Fruit fly (Drosophila melanogaster) whole organism, embryonic: ENCODE results near the gene CG32983.

Experiments used
- Abd-B ChIP-seq: fragments of 200-800 bp; sonication (Bioruptor generic); optimal IDR thresholded peaks from 2 replicates; lab custom pipeline; 2018; ENCODE audit warnings: missing biosample characterization, mild to moderate bottlenecking, missing genetic modification characterization, moderate library complexity
- Asciz ChIP-seq: fragments of 200-800 bp; sonication (Bioruptor generic); optimal IDR thresholded peaks from 2 replicates; lab custom pipeline; 2017; ENCODE audit warnings: missing biosample characterization, mild to moderate bottlenecking, missing genetic modification characterization, missing genetic modification reagents
- BEAF-32 ChIP-seq: fragments of 200-800 bp; sonication (Bioruptor generic); optimal IDR thresholded peaks from 3 replicates; lab custom pipeline; 2017; ENCODE audit warnings: missing biosample characterization, missing genetic modification characterization, mild to moderate bottlenecking, moderate library complexity, missing genetic modification reagents
- Bgb ChIP-seq: fragments of 200-800 bp; sonication (Bioruptor generic); IDR thresholded peaks from 2 replicates; pipeline ENCODE4 v1.3.6; 2022; ENCODE audit warnings: missing biosample characterization, missing genetic modification characterization; ENCODE audit not compliant: partially characterized antibody
- Bteb2 ChIP-seq: fragments of 200-800 bp; sonication (Bioruptor generic); optimal IDR thresholded peaks from 2 replicates; lab custom pipeline; 2016; ENCODE audit warnings: missing biosample characterization, missing genetic modification characterization
- CG13424 ChIP-seq: fragments of 200-800 bp; sonication (Bioruptor generic); optimal IDR thresholded peaks from 2 replicates; lab custom pipeline; 2019; ENCODE audit warnings: missing biosample characterization, mild to moderate bottlenecking, missing genetic modification characterization, moderate library complexity
- CG14860 ChIP-seq: fragments of 200-800 bp; sonication (Bioruptor generic); IDR thresholded peaks from 3 replicates; pipeline ENCODE4 v1.3.6; 2022; ENCODE audit warnings: missing biosample characterization, missing genetic modification characterization; ENCODE audit not compliant: partially characterized antibody
- CG15011 ChIP-seq: fragments of 200-800 bp; sonication (Bioruptor generic); optimal IDR thresholded peaks from 3 replicates; lab custom pipeline; 2018; ENCODE audit warnings: missing biosample characterization, mild to moderate bottlenecking, missing genetic modification characterization
- CG15696 ChIP-seq: fragments of 200-800 bp; sonication (Bioruptor generic); optimal IDR thresholded peaks from 2 replicates; lab custom pipeline; 2019; ENCODE audit warnings: missing biosample characterization, mild to moderate bottlenecking, missing genetic modification characterization, moderate library complexity
- CG16863 ChIP-seq: fragments of 200-800 bp; sonication (Bioruptor generic); optimal IDR thresholded peaks from 3 replicates; lab custom pipeline; 2016; ENCODE audit warnings: missing biosample characterization, missing genetic modification characterization
- CG17186 ChIP-seq: fragments of 200-800 bp; sonication (Bioruptor generic); optimal IDR thresholded peaks from 3 replicates; lab custom pipeline; 2017; ENCODE audit warnings: missing biosample characterization, missing genetic modification reagents, missing genetic modification characterization
- CG17912 ChIP-seq: fragments of 200-800 bp; sonication (Bioruptor generic); optimal IDR thresholded peaks from 2 replicates; lab custom pipeline; 2018; ENCODE audit warnings: missing biosample characterization, mild to moderate bottlenecking, missing genetic modification characterization
- CG31224 ChIP-seq: fragments of 200-800 bp; sonication (Bioruptor generic); IDR thresholded peaks from 2 replicates; pipeline ENCODE4 v1.3.6; 2022; ENCODE audit warnings: missing biosample characterization, missing genetic modification characterization
- CG31388 ChIP-seq: fragments of 200-800 bp; sonication (Bioruptor generic); optimal IDR thresholded peaks from 2 replicates; lab custom pipeline; 2016; ENCODE audit warnings: missing biosample characterization, missing genetic modification characterization
- CG31441 ChIP-seq: fragments of 200-800 bp; sonication (Bioruptor generic); IDR thresholded peaks from 2 replicates; pipeline ENCODE4 v1.3.6; 2022; ENCODE audit warnings: missing biosample characterization, missing genetic modification characterization
- CG33213 ChIP-seq: fragments of 200-800 bp; sonication (Bioruptor generic); optimal IDR thresholded peaks from 3 replicates; lab custom pipeline; 2016; ENCODE audit warnings: missing biosample characterization, missing genetic modification characterization
- CG34224 ChIP-seq: fragments of 200-800 bp; sonication (Bioruptor generic); IDR thresholded peaks from 3 replicates; pipeline ENCODE4 v1.3.6; 2022; ENCODE audit warnings: missing biosample characterization, missing genetic modification characterization; ENCODE audit not compliant: partially characterized antibody
- CG43689 ChIP-seq: fragments of 200-800 bp; sonication (Bioruptor generic); IDR thresholded peaks from 2 replicates; pipeline ENCODE4 v1.3.6; 2022; ENCODE audit warnings: missing biosample characterization, missing genetic modification characterization
- CG7745 ChIP-seq: fragments of 200-800 bp; sonication (Bioruptor generic); optimal IDR thresholded peaks from 2 replicates; lab custom pipeline; 2018; ENCODE audit warnings: missing biosample characterization, mild to moderate bottlenecking, missing genetic modification characterization, moderate library complexity
- CG8281 ChIP-seq: fragments of 200-800 bp; sonication (Bioruptor generic); optimal IDR thresholded peaks from 2 replicates; lab custom pipeline; 2018; ENCODE audit warnings: missing biosample characterization, mild to moderate bottlenecking, missing genetic modification characterization, moderate library complexity
- CG9437 ChIP-seq: fragments of 200-800 bp; sonication (Bioruptor generic); optimal IDR thresholded peaks from 2 replicates; lab custom pipeline; 2018; ENCODE audit warnings: missing biosample characterization, mild to moderate bottlenecking, missing genetic modification characterization
- CoRest ChIP-seq: fragments of 200-800 bp; sonication (Bioruptor generic); optimal IDR thresholded peaks from 3 replicates; lab custom pipeline; 2018; ENCODE audit warnings: missing biosample characterization, mild to moderate bottlenecking, missing genetic modification characterization, moderate library complexity
- D19A ChIP-seq: fragments of 200-800 bp; optimal IDR thresholded peaks from 3 replicates; lab custom pipeline; 2019; ENCODE audit warnings: missing biosample characterization, mild to moderate bottlenecking, missing genetic modification characterization, moderate library complexity
- Gsc ChIP-seq: fragments of 200-800 bp; sonication (Bioruptor generic); IDR thresholded peaks from 2 replicates; pipeline ENCODE4 v1.3.6; 2022; ENCODE audit warnings: missing biosample characterization, missing genetic modification characterization
- Hey ChIP-seq: fragments of 200-800 bp; sonication (Bioruptor generic); optimal IDR thresholded peaks from 3 replicates; lab custom pipeline; 2018; ENCODE audit warnings: missing biosample characterization, mild to moderate bottlenecking, missing genetic modification characterization
- Hr51 ChIP-seq, 2 experiments: fragments of 200-800 bp; sonication (Bioruptor generic); optimal IDR thresholded peaks; 2 replicates in 1 of 2; 3 replicates in 1 of 2; lab custom pipeline; 2016 to 2018; ENCODE audit warnings: missing biosample characterization in 2 of 2, missing genetic modification characterization in 2 of 2, mild to moderate bottlenecking in 1 of 2, moderate library complexity in 1 of 2
- Hr78 ChIP-seq, 2 experiments: fragments of 200-800 bp in 1 of 2; fragments of >200 bp in 1 of 2; sonication (Bioruptor generic) in 1 of 2; optimal IDR thresholded peaks; 2 replicates each; lab custom pipeline; 2017 to 2019; ENCODE audit warnings: missing biosample characterization in 2 of 2, missing genetic modification characterization in 2 of 2, mild to moderate bottlenecking in 1 of 2, moderate library complexity in 1 of 2
- Lhr ChIP-seq: fragments of 200-800 bp; sonication (Bioruptor generic); optimal IDR thresholded peaks from 3 replicates; lab custom pipeline; 2017; ENCODE audit warnings: mild to moderate bottlenecking, missing biosample characterization, missing genetic modification reagents, missing genetic modification characterization
- Nf-YA ChIP-seq: fragments of 200-800 bp; sonication (Bioruptor generic); IDR thresholded peaks from 2 replicates; pipeline ENCODE4 v1.3.6; 2022; ENCODE audit warnings: missing biosample characterization, missing genetic modification characterization
- Pdp1 ChIP-seq, 2 experiments: fragments of 200-800 bp; sonication (Bioruptor generic); optimal IDR thresholded peaks; 3 replicates each; lab custom pipeline; 2016; ENCODE audit warnings: missing biosample characterization in 2 of 2, missing genetic modification characterization in 2 of 2, mild to moderate bottlenecking in 1 of 2, moderate library complexity in 1 of 2
- Rfx ChIP-seq: fragments of 200-800 bp; sonication (Bioruptor generic); IDR thresholded peaks from 2 replicates; pipeline ENCODE4 v1.3.6; 2022; ENCODE audit warnings: missing biosample characterization, missing genetic modification characterization
- Scr ChIP-seq: fragments of 200-800 bp; sonication (Bioruptor generic); IDR thresholded peaks from 2 replicates; pipeline ENCODE4 v1.3.6; 2022; ENCODE audit warnings: missing biosample characterization, missing genetic modification characterization; ENCODE audit not compliant: partially characterized antibody
- Sin3A ChIP-seq: fragments of >200 bp; optimal IDR thresholded peaks from 2 replicates; lab custom pipeline; 2018
- Spps ChIP-seq: fragments of 200-800 bp; sonication (Bioruptor generic); optimal IDR thresholded peaks from 2 replicates; lab custom pipeline; 2018; ENCODE audit warnings: missing biosample characterization, mild to moderate bottlenecking, missing genetic modification characterization
- TFAM ChIP-seq: fragments of 200-800 bp; sonication (Bioruptor generic); optimal IDR thresholded peaks from 2 replicates; lab custom pipeline; 2017; ENCODE audit warnings: missing biosample characterization, missing genetic modification characterization, inconsistent platforms
- Xrp1 ChIP-seq: fragments of 200-800 bp; sonication (Bioruptor generic); IDR thresholded peaks from 2 replicates; pipeline ENCODE4 v1.3.6; 2022; ENCODE audit warnings: missing biosample characterization, missing genetic modification characterization
- ci ChIP-seq: fragments of 200-800 bp; sonication (Bioruptor generic); IDR thresholded peaks from 3 replicates; pipeline ENCODE4 v1.3.6; 2022; ENCODE audit warnings: missing biosample characterization, missing genetic modification characterization
- dysf ChIP-seq: fragments of 200-800 bp; sonication (Bioruptor generic); IDR thresholded peaks from 3 replicates; pipeline ENCODE4 v1.3.6; 2022; ENCODE audit warnings: missing biosample characterization, missing genetic modification characterization
- fd64A ChIP-seq: fragments of 200-800 bp; sonication (Bioruptor generic); optimal IDR thresholded peaks from 3 replicates; lab custom pipeline; 2018; ENCODE audit warnings: missing biosample characterization, mild to moderate bottlenecking, missing genetic modification characterization
- fd96Cb ChIP-seq: fragments of 200-800 bp; sonication (Bioruptor generic); optimal IDR thresholded peaks from 2 replicates; lab custom pipeline; 2018; ENCODE audit warnings: missing biosample characterization, mild to moderate bottlenecking, missing genetic modification characterization, moderate library complexity
- gro ChIP-seq: fragments of 200-800 bp; sonication (Bioruptor generic); optimal IDR thresholded peaks from 2 replicates; lab custom pipeline; 2016; ENCODE audit warnings: missing biosample characterization, missing genetic modification characterization
- ken ChIP-seq: fragments of 200-800 bp; sonication (Bioruptor generic); IDR thresholded peaks from 3 replicates; pipeline ENCODE4 v1.3.6; 2022; ENCODE audit warnings: missing biosample characterization, missing genetic modification characterization
- lola ChIP-seq, 3 experiments: fragments of >200 bp in 2 of 3; fragments of 200-800 bp in 1 of 3; sonication (Bioruptor generic) in 1 of 3; optimal IDR thresholded peaks; 2 replicates each; lab custom pipeline; 2017 to 2019; ENCODE audit warnings: missing biosample characterization in 3 of 3, missing genetic modification characterization in 3 of 3, mild to moderate bottlenecking in 1 of 3, moderate library complexity in 1 of 3
- run ChIP-seq: fragments of 200-800 bp; sonication (Bioruptor generic); optimal IDR thresholded peaks from 3 replicates; lab custom pipeline; 2018; ENCODE audit warnings: missing biosample characterization, mild to moderate bottlenecking, missing genetic modification characterization
- tna ChIP-seq: fragments of 200-800 bp; sonication (Bioruptor generic); IDR thresholded peaks from 2 replicates; pipeline ENCODE4 v1.3.6; 2022; ENCODE audit warnings: missing biosample characterization, missing genetic modification characterization; ENCODE audit not compliant: partially characterized antibody
- trh ChIP-seq: fragments of 200-800 bp; sonication (Bioruptor generic); optimal IDR thresholded peaks from 2 replicates; lab custom pipeline; 2016; ENCODE audit warnings: missing biosample characterization, missing genetic modification characterization
- ttk ChIP-seq: fragments of 200-800 bp; sonication (Bioruptor generic); IDR thresholded peaks from 2 replicates; pipeline ENCODE4 v2.1.2; 2022; ENCODE audit warnings: missing biosample characterization, missing genetic modification characterization
- zf30C ChIP-seq: fragments of 200-800 bp; sonication (Bioruptor generic); optimal IDR thresholded peaks from 3 replicates; lab custom pipeline; 2018; ENCODE audit warnings: missing biosample characterization, mild to moderate bottlenecking, missing genetic modification characterization

CG32983 gene

dm6 chr2L:8834806-8835483 lies 30.7 kb upstream of the CG32983 start (continued):
- TF ChIP-seq CG31224 (GFP tag; lab: Robert Waterston, UW) (no peak), Bgb (GFP tag; lab: Robert Waterston, UW) (no peak), TFAM (GFP tag; lab: Kevin White, UChicago) (no peak), CG8281 (tag; lab: Kevin White, UChicago) (peak; percentile 99), dysf (peak; percentile 71), CG43689 (GFP tag; lab: Robert Waterston, UW) (peak; percentile 55; the same call in 1 of the 2 replicates), lola (GFP tag; optimal IDR thresholded peaks at IDR 0.05; lab: Kevin White, UChicago) (peak in 1 of 3 experiments; percentile 37), CG7745 (tag; lab: Kevin White, UChicago) (no peak), Rfx (GFP tag; lab: Robert Waterston, UW) (peak; percentile 21; the same call in 1 of the 2 replicates), ken (peak; percentile 51; the same call in 1 of the 3 replicates), CG14860 (peak; percentile 58; the same call in 2 of the 3 replicates), Asciz (GFP tag; lab: Kevin White, UChicago) (no peak), Spps (tag; lab: Kevin White, UChicago) (no peak), Scr (no peak), Sin3A (lab: Kevin White, UChicago) (no peak), Lhr (GFP tag; lab: Kevin White, UChicago) (peak; percentile 7), Hr78 (GFP tag; optimal IDR thresholded peaks at IDR 0.05; lab: Kevin White, UChicago) (no peak), CG15011 (GFP tag; lab: Kevin White, UChicago) (no peak), CG15696 (tag; lab: Kevin White, UChicago) (peak; percentile 25), CG31441 (GFP tag; lab: Robert Waterston, UW) (peak; percentile 46), tna (GFP tag; lab: Robert Waterston, UW) (no peak), Abd-B (GFP tag; lab: Kevin White, UChicago) (peak; percentile 73), ci (GFP tag; lab: Robert Waterston, UW) (peak; percentile 91), Pdp1 (GFP tag; optimal IDR thresholded peaks at IDR 0.05; lab: Kevin White, UChicago) (peak in 1 of 2 experiments; percentile 63), CG17186 (no peak), ttk (GFP tag; lab: Robert Waterston, UW) (peak; percentile 89), Gsc (GFP tag; lab: Robert Waterston, UW) (no peak), Xrp1 (GFP tag; lab: Robert Waterston, UW) (peak; percentile 82), BEAF-32 (no peak), gro (GFP tag; lab: Kevin White, UChicago) (no peak), CG33213 (peak; percentile 71), CG31388 (GFP tag; lab: Kevin White, UChicago) (peak; percentile 20), CG16863 (GFP tag; lab: Kevin White, UChicago) (no peak), CG34224 (GFP tag; lab: Robert Waterston, UW) (no peak), run (no peak), D19A (tag; lab: Kevin White, UChicago) (peak; percentile 32), CG9437 (GFP tag; lab: Kevin White, UChicago) (peak; percentile 34), Hey (tag; lab: Kevin White, UChicago) (no peak), CoRest (tag; lab: Kevin White, UChicago) (peak; percentile 56), Nf-YA (no peak), zf30C (GFP tag; lab: Kevin White, UChicago) (no peak), CG13424 (tag; lab: Kevin White, UChicago) (peak; percentile 43), CG17912 (GFP tag; lab: Kevin White, UChicago) (no peak), fd96Cb (peak; percentile 73), Hr51 (GFP tag; optimal IDR thresholded peaks at IDR 0.05; lab: Kevin White, UChicago) (peak in 1 of 2 experiments; percentile 68), Bteb2 (GFP tag; lab: Kevin White, UChicago) (no peak), trh (GFP tag; lab: Kevin White, UChicago) (no peak), fd64A (GFP tag; lab: Kevin White, UChicago) (no peak)
